Fruit fly (Drosophila melanogaster) whole organism, embryonic: ENCODE results near the gene Grip91.
A peak's percentile ranks its signal among the peaks of the same experiment; 100 is the strongest.

Source experiments
- Adf1 ChIP-seq: fragments of 200-800 bp; sonication (Bioruptor generic); IDR thresholded peaks from 2 replicates; pipeline ENCODE4 v1.3.6; 2022; ENCODE audit warnings: missing biosample characterization, missing genetic modification characterization
- Atf3 ChIP-seq: fragments of 200-800 bp; sonication (Bioruptor generic); optimal IDR thresholded peaks from 3 replicates; lab custom pipeline; 2016; ENCODE audit warnings: missing biosample characterization, missing genetic modification characterization
- B-H2 ChIP-seq: fragments of 200-800 bp; sonication (Bioruptor generic); optimal IDR thresholded peaks from 2 replicates; lab custom pipeline; 2018; ENCODE audit warnings: missing biosample characterization, mild to moderate bottlenecking, missing genetic modification characterization
- CG10209 ChIP-seq: fragments of 200-800 bp; sonication (Bioruptor generic); optimal IDR thresholded peaks from 3 replicates; lab custom pipeline; 2017; ENCODE audit warnings: missing biosample characterization, mild to moderate bottlenecking, missing genetic modification characterization, missing genetic modification reagents
- CG10267 ChIP-seq: fragments of 200-800 bp; sonication (Bioruptor generic); optimal IDR thresholded peaks from 2 replicates; lab custom pipeline; 2018; ENCODE audit warnings: missing biosample characterization, mild to moderate bottlenecking, missing genetic modification characterization, moderate library complexity
- CG11723 ChIP-seq: fragments of 200-800 bp; sonication (Bioruptor generic); optimal IDR thresholded peaks from 2 replicates; lab custom pipeline; 2017; ENCODE audit warnings: missing biosample characterization, mild to moderate bottlenecking, missing genetic modification characterization
- CG12659 ChIP-seq: fragments of 200-800 bp; sonication (Bioruptor generic); optimal IDR thresholded peaks from 3 replicates; lab custom pipeline; 2017; ENCODE audit warnings: mild to moderate bottlenecking, missing biosample characterization, missing genetic modification reagents, missing genetic modification characterization
- CG12769 ChIP-seq: fragments of 200-800 bp; sonication (Bioruptor generic); optimal IDR thresholded peaks from 2 replicates; lab custom pipeline; 2019; ENCODE audit warnings: missing biosample characterization, mild to moderate bottlenecking, missing genetic modification characterization, moderate library complexity
- CG14441 ChIP-seq: fragments of 200-800 bp; sonication (Bioruptor generic); IDR thresholded peaks from 2 replicates; pipeline ENCODE4 v1.3.6; 2022; ENCODE audit warnings: missing biosample characterization, missing genetic modification characterization
- CG14860 ChIP-seq: fragments of 200-800 bp; sonication (Bioruptor generic); IDR thresholded peaks from 3 replicates; pipeline ENCODE4 v1.3.6; 2022; ENCODE audit warnings: missing biosample characterization, missing genetic modification characterization; ENCODE audit not compliant: partially characterized antibody
- CG16779 ChIP-seq: fragments of 200-800 bp; sonication (Bioruptor generic); IDR thresholded peaks from 2 replicates; pipeline ENCODE4 v1.3.6; 2022; ENCODE audit warnings: missing biosample characterization, missing genetic modification characterization
- CG17829 ChIP-seq: fragments of 200-800 bp; optimal IDR thresholded peaks from 2 replicates; lab custom pipeline; 2019; ENCODE audit warnings: missing biosample characterization, mild to moderate bottlenecking, missing genetic modification characterization, moderate library complexity
- CG18262 ChIP-seq: fragments of 200-800 bp; optimal IDR thresholded peaks from 3 replicates; lab custom pipeline; 2019; ENCODE audit warnings: missing biosample characterization, mild to moderate bottlenecking, missing genetic modification characterization, moderate library complexity
- CG31224 ChIP-seq: fragments of 200-800 bp; sonication (Bioruptor generic); IDR thresholded peaks from 2 replicates; pipeline ENCODE4 v1.3.6; 2022; ENCODE audit warnings: missing biosample characterization, missing genetic modification characterization
- CG4328 ChIP-seq: fragments of 200-800 bp; sonication (Bioruptor generic); optimal IDR thresholded peaks from 3 replicates; lab custom pipeline; 2017; ENCODE audit warnings: missing biosample characterization, missing genetic modification reagents, missing genetic modification characterization
- CG4404 ChIP-seq: fragments of 200-800 bp; sonication (Bioruptor generic); IDR thresholded peaks from 2 replicates; pipeline ENCODE4 v1.3.6; 2022; ENCODE audit warnings: missing biosample characterization, missing genetic modification characterization
- CG4730 ChIP-seq: fragments of 200-800 bp; sonication (Bioruptor generic); IDR thresholded peaks from 2 replicates; pipeline ENCODE4 v1.3.6; 2022; ENCODE audit warnings: missing biosample characterization, missing genetic modification characterization
- CG7357 ChIP-seq: fragments of 200-800 bp; sonication (Bioruptor generic); IDR thresholded peaks from 3 replicates; pipeline ENCODE4 v1.3.6; 2022; ENCODE audit warnings: missing biosample characterization, missing genetic modification characterization
- CG7372 ChIP-seq: fragments of 200-800 bp; sonication (Bioruptor generic); IDR thresholded peaks from 2 replicates; pipeline ENCODE4 v1.3.6; 2022; ENCODE audit warnings: missing biosample characterization, missing genetic modification characterization
- CG8765 ChIP-seq: fragments of 200-800 bp; sonication (Bioruptor generic); IDR thresholded peaks from 2 replicates; pipeline ENCODE4 v1.3.6; 2022; ENCODE audit warnings: missing biosample characterization, missing genetic modification characterization
- CG9797 ChIP-seq: fragments of 200-800 bp; sonication (Bioruptor generic); optimal IDR thresholded peaks from 3 replicates; lab custom pipeline; 2018; ENCODE audit warnings: missing biosample characterization, mild to moderate bottlenecking, missing genetic modification characterization
- CG9932 ChIP-seq: fragments of 200-800 bp; sonication (Bioruptor generic); IDR thresholded peaks from 2 replicates; pipeline ENCODE4 v1.3.6; 2022; ENCODE audit warnings: missing biosample characterization, missing genetic modification characterization
- CoRest ChIP-seq: fragments of 200-800 bp; sonication (Bioruptor generic); optimal IDR thresholded peaks from 3 replicates; lab custom pipeline; 2018; ENCODE audit warnings: missing biosample characterization, mild to moderate bottlenecking, missing genetic modification characterization, moderate library complexity
- ERR ChIP-seq: fragments of 200-800 bp; sonication (Bioruptor generic); optimal IDR thresholded peaks from 2 replicates; lab custom pipeline; 2016; ENCODE audit warnings: missing biosample characterization, missing genetic modification characterization
- H2.0 ChIP-seq: fragments of 200-800 bp; sonication (Bioruptor generic); IDR thresholded peaks from 2 replicates; pipeline ENCODE4 v1.3.6; 2022; ENCODE audit warnings: missing biosample characterization, missing genetic modification characterization
- Hmx ChIP-seq: fragments of 200-800 bp; sonication (Bioruptor generic); optimal IDR thresholded peaks from 2 replicates; lab custom pipeline; 2016; ENCODE audit warnings: missing biosample characterization, missing genetic modification characterization
- Hr39 ChIP-seq: fragments of >200 bp; optimal IDR thresholded peaks from 2 replicates; lab custom pipeline; 2017
- Lim3 ChIP-seq: fragments of 200-800 bp; sonication (Bioruptor generic); IDR thresholded peaks from 2 replicates; pipeline ENCODE4 v1.3.6; 2022; ENCODE audit warnings: missing biosample characterization, missing genetic modification characterization
- Neu2 ChIP-seq: fragments of 200-800 bp; sonication (Bioruptor generic); optimal IDR thresholded peaks from 3 replicates; lab custom pipeline; 2016; ENCODE audit warnings: missing biosample characterization, missing genetic modification characterization, borderline replicate concordance
- Nf-YA ChIP-seq: fragments of 200-800 bp; sonication (Bioruptor generic); IDR thresholded peaks from 2 replicates; pipeline ENCODE4 v1.3.6; 2022; ENCODE audit warnings: missing biosample characterization, missing genetic modification characterization
- Oli ChIP-seq: fragments of 200-800 bp; sonication (Bioruptor generic); optimal IDR thresholded peaks from 2 replicates; lab custom pipeline; 2018; ENCODE audit warnings: missing biosample characterization, mild to moderate bottlenecking, missing genetic modification characterization, moderate library complexity
- Xbp1 ChIP-seq: fragments of 200-800 bp; sonication (Bioruptor generic); optimal IDR thresholded peaks from 3 replicates; lab custom pipeline; 2016; ENCODE audit warnings: missing biosample characterization, mild to moderate bottlenecking, missing genetic modification characterization
- ase ChIP-seq: fragments of 200-800 bp; sonication (Bioruptor generic); IDR thresholded peaks from 3 replicates; pipeline ENCODE4 v1.3.6; 2022; ENCODE audit warnings: missing biosample characterization, missing genetic modification characterization
- az2 ChIP-seq: fragments of 200-800 bp; sonication (Bioruptor generic); optimal IDR thresholded peaks from 3 replicates; lab custom pipeline; 2016; ENCODE audit warnings: missing biosample characterization, missing genetic modification characterization
- chinmo ChIP-seq: fragments of 200-800 bp; sonication (Bioruptor generic); IDR thresholded peaks from 4 replicates; pipeline ENCODE4 v1.3.6; 2022; ENCODE audit warnings: missing biosample characterization, missing genetic modification characterization; ENCODE audit not compliant: partially characterized antibody
- ci ChIP-seq: fragments of 200-800 bp; sonication (Bioruptor generic); IDR thresholded peaks from 3 replicates; pipeline ENCODE4 v1.3.6; 2022; ENCODE audit warnings: missing biosample characterization, missing genetic modification characterization
- dysf ChIP-seq: fragments of 200-800 bp; sonication (Bioruptor generic); IDR thresholded peaks from 3 replicates; pipeline ENCODE4 v1.3.6; 2022; ENCODE audit warnings: missing biosample characterization, missing genetic modification characterization
- fu2 ChIP-seq: fragments of 200-800 bp; sonication (Bioruptor generic); optimal IDR thresholded peaks from 2 replicates; lab custom pipeline; 2016; ENCODE audit warnings: missing biosample characterization, missing genetic modification characterization
- gsb ChIP-seq: fragments of 200-800 bp; sonication (Bioruptor generic); IDR thresholded peaks from 2 replicates; pipeline ENCODE4 v1.3.6; 2022; ENCODE audit warnings: missing biosample characterization, missing genetic modification characterization
- kah ChIP-seq: fragments of 200-800 bp; sonication (Bioruptor generic); optimal IDR thresholded peaks from 2 replicates; lab custom pipeline; 2018; ENCODE audit warnings: missing biosample characterization, mild to moderate bottlenecking, missing genetic modification characterization
- odd ChIP-seq: fragments of 200-800 bp; sonication (Bioruptor generic); optimal IDR thresholded peaks from 2 replicates; lab custom pipeline; 2017; ENCODE audit warnings: missing biosample characterization, mild to moderate bottlenecking, missing genetic modification characterization
- scrt ChIP-seq: fragments of 200-800 bp; sonication (Bioruptor generic); optimal IDR thresholded peaks from 2 replicates; lab custom pipeline; 2018; ENCODE audit warnings: missing biosample characterization, mild to moderate bottlenecking, missing genetic modification characterization, moderate library complexity
- sens ChIP-seq: fragments of 200-800 bp; sonication (Bioruptor generic); peaks from one replicate; lab custom pipeline; 2016; ENCODE audit warnings: missing biosample characterization, missing genetic modification characterization
- tgo ChIP-seq: fragments of 200-800 bp; sonication (Bioruptor generic); IDR thresholded peaks from 3 replicates; pipeline ENCODE4 v1.3.6; 2022; ENCODE audit warnings: missing biosample characterization, missing genetic modification characterization
- trem ChIP-seq: fragments of 200-800 bp; optimal IDR thresholded peaks from 3 replicates; lab custom pipeline; 2019; ENCODE audit warnings: missing biosample characterization, mild to moderate bottlenecking, missing genetic modification characterization, moderate library complexity
- ttk ChIP-seq: fragments of 200-800 bp; sonication (Bioruptor generic); IDR thresholded peaks from 2 replicates; pipeline ENCODE4 v2.1.2; 2022; ENCODE audit warnings: missing biosample characterization, missing genetic modification characterization
- vvl ChIP-seq: fragments of 200-800 bp; sonication (Bioruptor generic); IDR thresholded peaks from 2 replicates; pipeline ENCODE4 v1.3.6; 2022; ENCODE audit warnings: missing biosample characterization, missing genetic modification characterization
- wdn ChIP-seq: fragments of 200-800 bp; sonication (Bioruptor generic); IDR thresholded peaks from 2 replicates; pipeline ENCODE4 v1.3.6; 2022; ENCODE audit warnings: missing biosample characterization, missing genetic modification characterization
- zfh1 ChIP-seq: fragments of 200-800 bp; sonication (Bioruptor generic); IDR thresholded peaks from 3 replicates; pipeline ENCODE4 v1.3.6; 2022; ENCODE audit warnings: missing biosample characterization, missing genetic modification characterization

Grip91 gene

dm6 chrX:13748906-13749872 lies 4.7 kb upstream of the Grip91 start (continued):
- peak; percentile 74 for TF ChIP-seq CG18262 (tag; lab: Kevin White, UChicago)
- peak; percentile 73 for TF ChIP-seq CG4730 (GFP tag; lab: Robert Waterston, UW)
- TF ChIP-seq ttk (GFP tag; lab: Robert Waterston, UW), result peak; percentile 51
- TF ChIP-seq CG31224, result peak; percentile 58
- no peak for TF ChIP-seq kah (GFP tag; lab: Kevin White, UChicago)
- TF ChIP-seq H2.0 (GFP tag; lab: Robert Waterston, UW), result peak; percentile 75
- peak; percentile 64 for TF ChIP-seq CG10267 (tag; lab: Kevin White, UChicago)
- TF ChIP-seq CG4328 (GFP tag; lab: Kevin White, UChicago), result no peak
- TF ChIP-seq CG7372 (GFP tag; lab: Robert Waterston, UW), result peak; percentile 66
- no peak for TF ChIP-seq CG8765 (GFP tag; lab: Robert Waterston, UW)
- TF ChIP-seq Hr39 (lab: Kevin White, UChicago), result no peak
- TF ChIP-seq CG14441 (GFP tag; lab: Robert Waterston, UW), result peak; percentile 61
- no peak for TF ChIP-seq Neu2 (GFP tag; lab: Kevin White, UChicago)
- peak; percentile 49 for TF ChIP-seq Adf1
- peak; percentile 50 for TF ChIP-seq odd
- no peak for TF ChIP-seq Hmx (GFP tag; lab: Kevin White, UChicago)
- TF ChIP-seq scrt (GFP tag; lab: Kevin White, UChicago), result peak; percentile 67
- peak; percentile 64 for TF ChIP-seq CG17829
- no peak; the same call in 1 of the 2 replicates for TF ChIP-seq Nf-YA (GFP tag; lab: Robert Waterston, UW)
- TF ChIP-seq Atf3, result peak; percentile 7
- peak; percentile 54; the same call in 1 of the 2 replicates for TF ChIP-seq gsb
- TF ChIP-seq CG9797, result no peak
- no peak for TF ChIP-seq CG14860
- 0 out of 2 replicates have a peak, but pooled peaks have one; percentile 22 for TF ChIP-seq CG16779
- peak; percentile 74 for TF ChIP-seq Oli
- TF ChIP-seq CG4404 (GFP tag; lab: Robert Waterston, UW), result peak; percentile 65
- peak; percentile 95 for TF ChIP-seq chinmo (GFP tag; lab: Robert Waterston, UW)
- no peak for TF ChIP-seq CG11723
- TF ChIP-seq sens (GFP tag; lab: Kevin White, UChicago), result peak; percentile 89
- peak; percentile 83 for TF ChIP-seq CG9932 (GFP tag; lab: Robert Waterston, UW)
- TF ChIP-seq dysf (GFP tag; lab: Robert Waterston, UW), result peak; percentile 86; the same call in 2 of the 3 replicates
- TF ChIP-seq B-H2 (GFP tag; lab: Kevin White, UChicago), result no peak
- peak; percentile 83 for TF ChIP-seq tgo (GFP tag; lab: Robert Waterston, UW)
- peak; percentile 88 for TF ChIP-seq vvl (GFP tag; lab: Robert Waterston, UW)
- peak; percentile 65 for TF ChIP-seq CG7357 (GFP tag; lab: Robert Waterston, UW)
- TF ChIP-seq CG12659 (GFP tag; lab: Kevin White, UChicago), result peak; percentile 74
- peak; percentile 31 for TF ChIP-seq fu2 (GFP tag; lab: Kevin White, UChicago)
- TF ChIP-seq ERR (GFP tag; lab: Kevin White, UChicago), result no peak
- peak; percentile 66; the same call in 2 of the 3 replicates for TF ChIP-seq ci (GFP tag; lab: Robert Waterston, UW)
- TF ChIP-seq wdn (GFP tag; lab: Robert Waterston, UW), result peak; percentile 61
- TF ChIP-seq Lim3 (GFP tag; lab: Robert Waterston, UW), result 0 out of 2 replicates have a peak, but pooled peaks have one; percentile 35
- peak; percentile 62 for TF ChIP-seq zfh1 (GFP tag; lab: Robert Waterston, UW)
- peak; percentile 73 for TF ChIP-seq CG12769 (tag; lab: Kevin White, UChicago)
- TF ChIP-seq CoRest, result peak; percentile 80
- TF ChIP-seq ase, result peak; percentile 69; the same call in 2 of the 3 replicates
- peak; percentile 42 for TF ChIP-seq Xbp1 (GFP tag; lab: Kevin White, UChicago)
- TF ChIP-seq az2 (GFP tag; lab: Kevin White, UChicago), result peak; percentile 42
- no peak for TF ChIP-seq trem (tag; lab: Kevin White, UChicago)
- peak; percentile 69 for TF ChIP-seq CG10209 (GFP tag; lab: Kevin White, UChicago)
